Fruit fly (Drosophila melanogaster): ENCODE data around the gene Kyat.

Gene Kyat

dm6 chr3R:11796780-11797179 is 25.5 kb downstream of the Kyat start, which contains the start of gene Sbf:
Gene Sbf (minus strand): TSS chr3R:11796948.
- peak; percentile 51 for TF ChIP-seq pad (GFP tag; optimal IDR thresholded peaks at IDR 0.05)
- TF ChIP-seq CG7101 (tag; optimal IDR thresholded peaks at IDR 0.05) = peak; percentile 59
- peak; percentile 53 for TF ChIP-seq CG1620 (GFP tag; optimal IDR thresholded peaks at IDR 0.05)
- peak; percentile 34 for TF ChIP-seq CG12768 (GFP tag; optimal IDR thresholded peaks at IDR 0.05)
- no peak for TF ChIP-seq kay (GFP tag; ENCODE audit: borderline replicate concordance)
- peak; percentile 62 for TF ChIP-seq Crg-1 (GFP tag; optimal IDR thresholded peaks at IDR 0.05)
- peak; percentile 14 for TF ChIP-seq ovo (GFP tag; optimal IDR thresholded peaks at IDR 0.05)
- no peak for TF ChIP-seq CG5204 (GFP tag; optimal IDR thresholded peaks at IDR 0.05)
- no peak for TF ChIP-seq cic (GFP tag; optimal IDR thresholded peaks at IDR 0.05)
- peak; percentile 41 for TF ChIP-seq CG11617 (GFP tag; optimal IDR thresholded peaks at IDR 0.05)
- TF ChIP-seq CG14711 (tag; optimal IDR thresholded peaks at IDR 0.05) = no peak
- TF ChIP-seq Clk (GFP tag; optimal IDR thresholded peaks at IDR 0.05) = peak; percentile 5
- peak; percentile 76 for TF ChIP-seq bab1 (GFP tag; optimal IDR thresholded peaks at IDR 0.05)
- TF ChIP-seq Hr96 (GFP tag; optimal IDR thresholded peaks at IDR 0.05) = no peak
- peak; percentile 55 for TF ChIP-seq Mnt (GFP tag; optimal IDR thresholded peaks at IDR 0.05)

- TF ChIP-seq tj (GFP tag; optimal IDR thresholded peaks at IDR 0.05) (peak; percentile 38), CG11617 (GFP tag; optimal IDR thresholded peaks at IDR 0.05) (peak; percentile 80), CG1620 (GFP tag; optimal IDR thresholded peaks at IDR 0.05) (peak; percentile 75), Clk (GFP tag; optimal IDR thresholded peaks at IDR 0.05) (peak; percentile 62), CG5204 (GFP tag; optimal IDR thresholded peaks at IDR 0.05) (no peak), bab1 (GFP tag; optimal IDR thresholded peaks at IDR 0.05) (peak; percentile 68), CG7045 (GFP tag; optimal IDR thresholded peaks at IDR 0.05) (peak; percentile 75), CG33017 (tag; optimal IDR thresholded peaks at IDR 0.05) (peak; percentile 63), cnc (optimal IDR thresholded peaks at IDR 0.05) (no peak), CG12768 (GFP tag; optimal IDR thresholded peaks at IDR 0.05) (peak; percentile 43), Hr96 (GFP tag; optimal IDR thresholded peaks at IDR 0.05) (no peak), CG14711 (tag; optimal IDR thresholded peaks at IDR 0.05) (peak; percentile 82), pad (GFP tag; optimal IDR thresholded peaks at IDR 0.05) (peak; percentile 65), kay (GFP tag; ENCODE audit: borderline replicate concordance) (no peak), Crg-1 (GFP tag; optimal IDR thresholded peaks at IDR 0.05) (peak; percentile 76), CG7101 (tag; optimal IDR thresholded peaks at IDR 0.05) (peak; percentile 79), ovo (GFP tag; optimal IDR thresholded peaks at IDR 0.05) (peak; percentile 63), toe (GFP tag; optimal IDR thresholded peaks at IDR 0.05) (no peak), cic (GFP tag; optimal IDR thresholded peaks at IDR 0.05) (peak; percentile 26), Mnt (GFP tag; optimal IDR thresholded peaks at IDR 0.05) (peak; percentile 66)
Observed at dm6 chr3R:11786695-11787226, 35.5 kb downstream of the Kyat start, which contains the start of the genes prd1 and HisCl1. Gene prd1 (minus strand): TSS chr3R:11787014. Gene HisCl1 (plus strand): TSS chr3R:11787176.

- TF ChIP-seq tj (GFP tag; optimal IDR thresholded peaks at IDR 0.05) = peak; percentile 77
- peak; percentile 66 for TF ChIP-seq toe (GFP tag; optimal IDR thresholded peaks at IDR 0.05)
- TF ChIP-seq CG14711 (tag; optimal IDR thresholded peaks at IDR 0.05) = peak; percentile 86
- TF ChIP-seq bab1 (GFP tag; optimal IDR thresholded peaks at IDR 0.05) = peak; percentile 89
- TF ChIP-seq CG7045 (GFP tag; optimal IDR thresholded peaks at IDR 0.05) = peak; percentile 91
- peak; percentile 90 for TF ChIP-seq CG11617 (GFP tag; optimal IDR thresholded peaks at IDR 0.05)
- peak; percentile 79 for TF ChIP-seq pad (GFP tag; optimal IDR thresholded peaks at IDR 0.05)
- peak; percentile 93 for TF ChIP-seq CG7101 (tag; optimal IDR thresholded peaks at IDR 0.05)
- peak; percentile 83 for TF ChIP-seq Clk (GFP tag; optimal IDR thresholded peaks at IDR 0.05)
- TF ChIP-seq CG33017 (tag; optimal IDR thresholded peaks at IDR 0.05) = peak; percentile 93
- TF ChIP-seq Crg-1 (GFP tag; optimal IDR thresholded peaks at IDR 0.05) = peak; percentile 67
- TF ChIP-seq ovo (GFP tag; optimal IDR thresholded peaks at IDR 0.05) = peak; percentile 33
- TF ChIP-seq CG1620 (GFP tag; optimal IDR thresholded peaks at IDR 0.05) = peak; percentile 63
- TF ChIP-seq CG12768 (GFP tag; optimal IDR thresholded peaks at IDR 0.05) = peak; percentile 85
- TF ChIP-seq Hr96 (GFP tag; optimal IDR thresholded peaks at IDR 0.05) = peak; percentile 15
- no peak for TF ChIP-seq cnc (optimal IDR thresholded peaks at IDR 0.05)
- no peak for TF ChIP-seq CG5204 (GFP tag; optimal IDR thresholded peaks at IDR 0.05)
- TF ChIP-seq cic (GFP tag; optimal IDR thresholded peaks at IDR 0.05) = peak; percentile 60
- TF ChIP-seq Mnt (GFP tag; optimal IDR thresholded peaks at IDR 0.05) = peak; percentile 59
- no peak for TF ChIP-seq kay (GFP tag; ENCODE audit: borderline replicate concordance)
Observed at dm6 chr3R:11780181-11780688, 42.1 kb downstream of the Kyat start.

dm6 chr3R:11779357-11780018 is 42.8 kb downstream of the Kyat start:
- TF ChIP-seq kay (GFP tag; ENCODE audit: borderline replicate concordance) (peak; percentile 85), toe (GFP tag; optimal IDR thresholded peaks at IDR 0.05) (peak; percentile 9), CG33017 (tag; optimal IDR thresholded peaks at IDR 0.05) (peak; percentile 14), Clk (GFP tag; optimal IDR thresholded peaks at IDR 0.05) (no peak), Hr96 (GFP tag; optimal IDR thresholded peaks at IDR 0.05) (no peak), bab1 (GFP tag; optimal IDR thresholded peaks at IDR 0.05) (no peak), CG7101 (tag; optimal IDR thresholded peaks at IDR 0.05) (no peak), Crg-1 (GFP tag; optimal IDR thresholded peaks at IDR 0.05) (no peak), pad (GFP tag; optimal IDR thresholded peaks at IDR 0.05) (no peak), cic (GFP tag; optimal IDR thresholded peaks at IDR 0.05) (no peak), Mnt (GFP tag; optimal IDR thresholded peaks at IDR 0.05) (no peak), tj (GFP tag; optimal IDR thresholded peaks at IDR 0.05) (no peak), ovo (GFP tag; optimal IDR thresholded peaks at IDR 0.05) (no peak), CG14711 (tag; optimal IDR thresholded peaks at IDR 0.05) (peak; percentile 38)

dm6 chr3R:11778879-11779278 is 43.4 kb downstream of the Kyat start:
- TF ChIP-seq Hr96 (GFP tag; optimal IDR thresholded peaks at IDR 0.05) (peak; percentile 14), Mnt (GFP tag; optimal IDR thresholded peaks at IDR 0.05) (no peak)
